Worm (Caenorhabditis elegans): ENCODE measurements around the gene Y62F5A.10.
A peak's percentile ranks its signal among the peaks of the same experiment; 100 is the strongest.

The Y62F5A.10 gene

DNA sequence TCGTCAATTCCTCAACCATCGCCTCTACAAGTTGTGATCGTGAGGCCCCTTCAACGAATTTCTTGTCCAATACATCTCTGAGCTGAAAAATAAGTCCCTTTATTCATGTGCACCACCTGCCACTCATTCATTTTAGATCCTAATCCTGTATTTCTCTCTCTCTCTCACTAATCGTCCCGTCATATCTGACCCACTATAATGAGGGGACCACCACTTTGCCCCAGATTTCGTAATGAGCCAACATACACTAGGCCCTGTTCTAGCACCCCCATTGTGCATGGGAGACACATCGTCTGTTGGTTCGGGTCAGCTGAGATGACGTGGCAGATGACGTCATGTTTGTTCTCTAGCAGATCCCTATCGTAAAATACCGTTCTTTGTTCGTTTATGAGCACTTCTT, 14.0 kb downstream of the Y62F5A.10 start:
- TF ChIP-seq sptf-1 (tag; optimal IDR thresholded peaks at IDR 0.05) (peak; percentile 76), nhr-237 (tag; optimal IDR thresholded peaks at IDR 0.05) (no peak), nhr-2 (tag; optimal IDR thresholded peaks at IDR 0.05) (peak; percentile 82), unc-62 (GFP tag; optimal IDR thresholded peaks at IDR 0.05) (peak; percentile 45), lsy-2 (tag; optimal IDR thresholded peaks at IDR 0.05) (no peak), ztf-11 (tag; optimal IDR thresholded peaks at IDR 0.05) (peak; percentile 22), zip-8 (tag; optimal IDR thresholded peaks at IDR 0.05) (no peak), sem-2 (GFP tag; optimal IDR thresholded peaks at IDR 0.05) (peak; percentile 40), cnd-1 (tag; optimal IDR thresholded peaks at IDR 0.05) (peak; percentile 66), mep-1 (tag; optimal IDR thresholded peaks at IDR 0.05) (no peak), ces-1 (GFP tag; optimal IDR thresholded peaks at IDR 0.05) (peak; percentile 35), nhr-28 (tag; optimal IDR thresholded peaks at IDR 0.05) (no peak), ceh-83 (GFP tag; optimal IDR thresholded peaks at IDR 0.05) (no peak), mls-2 (tag; optimal IDR thresholded peaks at IDR 0.05) (peak; percentile 73), drap-1 (GFP tag; optimal IDR thresholded peaks at IDR 0.05) (peak; percentile 61), nhr-12 (tag; optimal IDR thresholded peaks at IDR 0.05) (no peak), ceh-39 (tag; optimal IDR thresholded peaks at IDR 0.05) (peak; percentile 41), elt-1 (tag; optimal IDR thresholded peaks at IDR 0.05; ENCODE audit: borderline replicate concordance, insufficient read depth) (no peak), unc-120 (tag; optimal IDR thresholded peaks at IDR 0.05; ENCODE audit: poor library complexity, severe bottlenecking) (no peak), ceh-43 (GFP tag; optimal IDR thresholded peaks at IDR 0.05) (peak; percentile 20), pha-4 (tag; optimal IDR thresholded peaks at IDR 0.05) (no peak), lin-32 (GFP tag; optimal IDR thresholded peaks at IDR 0.05) (no peak)

DNA sequence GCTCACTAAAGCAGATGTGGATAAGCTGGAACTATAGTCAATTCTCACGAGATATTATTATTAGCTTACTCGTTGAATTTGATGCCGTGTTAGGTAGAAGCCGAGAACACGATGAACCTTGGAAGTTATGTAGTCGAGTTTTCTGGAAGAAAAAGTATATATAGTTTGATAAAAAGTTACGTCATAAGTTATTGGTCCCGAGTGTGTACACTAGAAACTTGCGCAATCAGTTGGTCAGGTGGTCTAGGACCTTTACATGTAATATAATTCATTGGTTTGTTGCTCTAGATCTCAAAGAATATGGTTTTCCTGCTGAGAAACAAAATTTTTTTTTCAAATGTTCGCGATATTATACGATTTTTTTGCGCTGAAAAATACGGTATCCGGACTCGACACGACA, 14.5 kb downstream of the Y62F5A.10 start:
- TF ChIP-seq zip-8 (tag; optimal IDR thresholded peaks at IDR 0.05) (peak; percentile 99), ces-1 (GFP tag; optimal IDR thresholded peaks at IDR 0.05) (no peak)

DNA sequence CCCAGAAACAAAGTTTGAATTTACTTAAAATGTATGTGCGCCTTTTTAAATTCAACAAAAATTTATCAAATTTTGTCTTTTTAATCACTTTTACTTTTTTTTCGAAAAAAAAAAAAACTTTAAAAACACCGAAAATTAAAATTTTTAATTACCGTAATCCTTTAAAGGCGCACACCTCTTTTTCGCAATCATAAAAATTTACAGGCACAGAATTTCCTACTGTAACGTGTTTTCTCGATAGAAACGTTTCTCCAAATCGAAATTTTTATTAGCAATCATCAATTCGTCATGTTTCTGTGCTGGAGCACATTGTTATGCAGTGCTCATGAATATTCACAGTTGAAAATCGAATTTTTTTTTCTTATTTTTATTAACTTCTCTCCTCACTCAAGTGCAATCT, 15.1 kb downstream of the Y62F5A.10 start:
- peak; percentile 36 for TF ChIP-seq ces-1 (GFP tag; optimal IDR thresholded peaks at IDR 0.05)
- no peak for TF ChIP-seq zip-8 (tag; optimal IDR thresholded peaks at IDR 0.05)
- TF ChIP-seq mep-1 (tag; optimal IDR thresholded peaks at IDR 0.05), result no peak
- no peak for TF ChIP-seq unc-120 (tag; optimal IDR thresholded peaks at IDR 0.05; ENCODE audit: poor library complexity, severe bottlenecking)
- no peak for TF ChIP-seq elt-3 (tag; optimal IDR thresholded peaks at IDR 0.05)
- TF ChIP-seq elt-1 (tag; optimal IDR thresholded peaks at IDR 0.05; ENCODE audit: borderline replicate concordance, insufficient read depth), result no peak
- TF ChIP-seq nhr-12 (tag; optimal IDR thresholded peaks at IDR 0.05), result no peak
- no peak for TF ChIP-seq ham-2 (GFP tag; optimal IDR thresholded peaks at IDR 0.05)

DNA sequence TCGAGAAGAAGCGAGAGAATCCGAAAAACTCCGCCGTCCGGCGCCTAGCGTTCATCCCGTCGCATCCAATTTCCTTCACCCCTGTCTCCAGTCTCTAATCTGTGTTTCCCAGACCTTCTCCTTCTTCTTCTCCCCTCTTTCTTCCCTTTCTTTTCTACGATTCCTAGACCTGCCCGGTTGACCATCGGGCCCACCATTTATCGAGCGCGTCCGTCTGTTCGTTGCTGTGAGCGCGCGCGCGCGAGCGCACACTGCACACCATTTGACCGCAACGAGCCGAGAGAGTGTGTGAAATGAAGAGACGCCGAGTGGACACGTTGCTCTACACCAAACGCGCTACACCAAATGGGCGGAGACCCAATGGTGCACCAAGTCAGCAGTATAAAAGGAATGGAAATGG, 15.7 kb downstream of the Y62F5A.10 start:
- no peak for TF ChIP-seq ces-1 (GFP tag; optimal IDR thresholded peaks at IDR 0.05)
- TF ChIP-seq blmp-1 (tag; optimal IDR thresholded peaks at IDR 0.05), result no peak
- TF ChIP-seq mab-5 (tag; optimal IDR thresholded peaks at IDR 0.05), result no peak
- no peak for TF ChIP-seq unc-39 (tag; optimal IDR thresholded peaks at IDR 0.05)
- TF ChIP-seq sptf-1 (tag; optimal IDR thresholded peaks at IDR 0.05), result peak; percentile 89
- TF ChIP-seq flh-1 (GFP tag; optimal IDR thresholded peaks at IDR 0.05), result no peak
- no peak for TF ChIP-seq snpc-4 (tag; optimal IDR thresholded peaks at IDR 0.05)
- no peak for TF ChIP-seq elt-3 (tag; optimal IDR thresholded peaks at IDR 0.05)
- peak; percentile 46 for TF ChIP-seq nhr-2 (tag; optimal IDR thresholded peaks at IDR 0.05)
- TF ChIP-seq sem-2 (GFP tag; optimal IDR thresholded peaks at IDR 0.05), result no peak
- TF ChIP-seq ham-2 (GFP tag; optimal IDR thresholded peaks at IDR 0.05), result peak; percentile 37
- TF ChIP-seq ceh-43 (GFP tag; optimal IDR thresholded peaks at IDR 0.05), result no peak
- peak; percentile 60 for TF ChIP-seq hlh-1 (tag; optimal IDR thresholded peaks at IDR 0.05)
- TF ChIP-seq nhr-237 (tag; optimal IDR thresholded peaks at IDR 0.05), result no peak
- no peak for TF ChIP-seq zip-8 (tag; optimal IDR thresholded peaks at IDR 0.05)
- TF ChIP-seq nhr-76 (tag; optimal IDR thresholded peaks at IDR 0.05), result no peak
- no peak for TF ChIP-seq elt-1 (tag; optimal IDR thresholded peaks at IDR 0.05; ENCODE audit: borderline replicate concordance, insufficient read depth)
- TF ChIP-seq ceh-83 (GFP tag; optimal IDR thresholded peaks at IDR 0.05), result no peak
- no peak for TF ChIP-seq nhr-12 (tag; optimal IDR thresholded peaks at IDR 0.05)
- TF ChIP-seq M03D4.4 (tag; optimal IDR thresholded peaks at IDR 0.05), result no peak
- TF ChIP-seq unc-120 (tag; optimal IDR thresholded peaks at IDR 0.05; ENCODE audit: poor library complexity, severe bottlenecking), result peak; percentile 6
- peak; percentile 62 for TF ChIP-seq mep-1 (tag; optimal IDR thresholded peaks at IDR 0.05)
- no peak for TF ChIP-seq lin-32 (GFP tag; optimal IDR thresholded peaks at IDR 0.05)
- no peak for TF ChIP-seq tbx-8 (GFP tag; optimal IDR thresholded peaks at IDR 0.05)
- TF ChIP-seq ceh-39 (tag; optimal IDR thresholded peaks at IDR 0.05), result peak; percentile 76
- peak; percentile 40 for TF ChIP-seq mls-2 (tag; optimal IDR thresholded peaks at IDR 0.05)
- no peak for TF ChIP-seq drap-1 (GFP tag; optimal IDR thresholded peaks at IDR 0.05)
- TF ChIP-seq ztf-11 (tag; optimal IDR thresholded peaks at IDR 0.05), result no peak
- no peak for TF ChIP-seq lin-13 (tag; optimal IDR thresholded peaks at IDR 0.05)
- TF ChIP-seq nhr-28 (tag; optimal IDR thresholded peaks at IDR 0.05), result no peak
- no peak for TF ChIP-seq pha-4 (tag; optimal IDR thresholded peaks at IDR 0.05)
- TF ChIP-seq unc-62 (GFP tag; optimal IDR thresholded peaks at IDR 0.05), result peak; percentile 67
- peak; percentile 52 for TF ChIP-seq cnd-1 (tag; optimal IDR thresholded peaks at IDR 0.05)
- TF ChIP-seq bed-3 (GFP tag; optimal IDR thresholded peaks at IDR 0.05), result no peak
- no peak for TF ChIP-seq lsy-2 (tag; optimal IDR thresholded peaks at IDR 0.05)

Measured in whole organism, mixed stage, embryonic.